Worm (Caenorhabditis elegans): ENCODE measurements around the gene R10D12.8.

DNA sequence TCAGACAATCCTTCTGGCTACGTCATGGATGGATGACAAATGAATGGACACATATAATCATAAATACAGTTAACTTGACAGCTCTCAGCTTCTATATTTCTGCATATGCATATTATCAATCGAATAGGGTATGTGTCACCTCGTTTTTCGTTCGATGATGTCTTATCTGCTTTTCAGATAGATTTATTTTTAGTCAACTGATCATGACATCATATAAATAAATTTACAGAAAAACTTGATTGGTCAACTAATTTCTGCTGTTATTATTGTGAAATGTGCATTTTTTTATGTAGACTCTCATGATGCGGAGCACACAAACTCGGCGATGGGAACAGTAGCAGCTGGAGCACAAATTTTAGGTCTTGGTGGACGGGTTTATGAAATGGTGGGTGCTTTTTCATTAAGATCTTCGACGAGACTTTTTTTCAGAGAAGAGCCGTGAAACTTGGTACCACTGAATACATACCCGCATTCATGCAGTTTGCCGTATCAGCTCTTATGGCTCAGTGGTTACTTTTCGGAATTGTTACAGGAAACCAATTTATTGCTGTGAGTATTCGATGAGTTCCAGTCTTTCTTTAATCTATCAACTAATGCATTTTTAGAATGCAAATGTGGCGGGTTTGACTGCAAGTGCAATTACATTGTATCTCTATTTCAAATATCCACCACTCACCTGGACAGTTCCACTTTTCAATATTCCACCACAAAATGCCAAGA is 2.4 kb upstream of the R10D12.8 start:
- TF ChIP-seq dao-5 (tag; optimal IDR thresholded peaks at IDR 0.05) (no peak), W03F9.2 (tag; optimal IDR thresholded peaks at IDR 0.05) (no peak)
